Worm (Caenorhabditis elegans): ENCODE results near the gene C48A7.16.

DNA sequence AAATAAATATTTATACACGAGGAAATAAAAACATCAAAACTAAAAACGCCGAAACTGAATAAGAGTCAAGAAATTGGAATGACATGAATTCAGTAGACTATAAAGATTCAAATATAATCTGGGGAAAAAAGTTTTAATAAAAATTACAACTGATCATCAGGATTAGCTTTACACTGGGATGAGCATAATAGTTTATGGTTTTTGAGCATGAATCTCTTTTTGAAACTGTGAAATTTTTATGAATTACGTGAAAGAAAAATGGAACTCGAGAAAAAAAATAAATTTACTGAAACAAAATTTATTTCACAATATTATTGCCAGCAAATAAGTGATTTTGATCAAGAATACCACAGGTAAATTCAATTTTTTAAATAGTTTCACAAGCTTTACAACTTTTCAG lies 42.3 kb downstream of the C48A7.16 start, which contains the start of gene B0496.2:
- TF ChIP-seq W03F9.2 (tag; optimal IDR thresholded peaks at IDR 0.05), result no peak
- TF ChIP-seq him-1 (tag; optimal IDR thresholded peaks at IDR 0.05), result no peak

Measured in whole organism, L4/young adult.